Worm (Caenorhabditis elegans) whole organism, early embryonic: ENCODE measurements around the gene R102.1.

ENCODE experiments used
- ama-1 ChIP-seq: fragments of 150-350 bp; optimal IDR thresholded peaks from 2 replicates; lab custom pipeline; 2014
- flt-1 ChIP-seq: fragments of 200-800 bp; sonication (Bioruptor generic); IDR thresholded peaks from 2 replicates; pipeline ENCODE4 v1.3.6; 2022; ENCODE audit warnings: missing genetic modification characterization, missing compliant biosample characterization
- hmg-4 ChIP-seq: fragments of 200-800 bp; sonication (Bioruptor generic); optimal IDR thresholded peaks from 2 replicates; lab custom pipeline; 2018; ENCODE audit warnings: mild to moderate bottlenecking, missing genetic modification characterization, missing compliant biosample characterization
- hnd-1 ChIP-seq: sonication (generic microtip); optimal IDR thresholded peaks from 2 replicates; lab custom pipeline; 2016; ENCODE audit warnings: missing genetic modification characterization, missing compliant biosample characterization
- scrt-1 ChIP-seq: fragments of 200-800 bp; sonication (Bioruptor generic); IDR thresholded peaks from 2 replicates; pipeline ENCODE4 v1.3.6; 2022; ENCODE audit warnings: missing genetic modification characterization, missing compliant biosample characterization
- tbx-11 ChIP-seq: fragments of 200-800 bp; sonication (Bioruptor generic); IDR thresholded peaks from 2 replicates; pipeline ENCODE4 v1.3.6; 2022; ENCODE audit warnings: missing genetic modification characterization, missing compliant biosample characterization
- tbx-37 ChIP-seq: fragments of 200-800 bp; sonication (Bioruptor generic); conservative IDR thresholded peaks from 2 replicates; pipeline ENCODE4 v1.3.6; 2022; ENCODE audit warnings: missing genetic modification reagents, missing genetic modification characterization, missing compliant biosample characterization

DNA sequence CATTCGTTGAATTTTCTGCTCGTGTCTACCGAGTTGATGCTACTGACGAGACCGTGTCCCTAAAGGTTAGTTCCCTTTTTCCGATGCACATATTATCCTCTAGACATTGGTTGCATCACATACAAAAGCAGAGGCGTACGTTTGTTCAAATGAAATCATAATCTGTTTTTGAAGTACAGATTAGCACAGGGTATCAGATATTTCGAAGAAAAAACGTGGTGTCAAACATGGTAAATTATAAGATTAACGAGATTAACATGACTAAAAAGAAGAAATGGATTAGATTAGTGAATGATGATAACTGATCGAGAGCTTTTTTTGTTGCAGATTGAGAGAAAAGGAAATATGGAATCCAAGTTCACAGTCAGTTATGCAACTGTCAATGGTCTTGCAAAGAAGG is 33.0 kb downstream of the R102.1 start:
- TF ChIP-seq tbx-37 (GFP tag; lab: Robert Waterston, UW) (no peak), scrt-1 (GFP tag; lab: Robert Waterston, UW) (no peak), flt-1 (GFP tag; lab: Robert Waterston, UW) (no peak), hmg-4 (GFP tag; lab: Kevin White, UChicago) (no peak), ama-1 (lab: Kevin White, UChicago) (no peak), tbx-11 (GFP tag; lab: Robert Waterston, UW) (no peak), hnd-1 (tag; lab: Kevin White, UChicago) (no peak)
